In genomic region chr3L:9696650-9697526, dm6 we compare ENCODE assay signal across 1 fruit fly cellular context.
TF ChIP-seq lines count a peak whose summit lies in the region.

Gene Prps, minus strand, starts transcription at chr3L:9696700.

TF ChIP-seq in whole organism, embryonic, 481 proteins besides CTCF, POLR2A, EP300 and RAD21 (continued from another document and continues in another):
- TF ChIP-seq amos (GFP tag; IDR thresholded peaks at IDR 0.05; lab: Robert Waterston, UW; ENCODE audit: partially characterized antibody) = no peak
- peak; percentile 76 for TF ChIP-seq CG2678 (tag; optimal IDR thresholded peaks at IDR 0.05; lab: Kevin White, UChicago)
- peak in 1 of 3 experiments; percentile 27 for TF ChIP-seq lola (GFP tag; optimal IDR thresholded peaks at IDR 0.05; lab: Kevin White, UChicago)
- peak; percentile 81 for TF ChIP-seq E2f1 (GFP tag; IDR thresholded peaks at IDR 0.05; lab: Robert Waterston, UW)
- peak; percentile 47 for TF ChIP-seq Hr3 (GFP tag; optimal IDR thresholded peaks at IDR 0.05; lab: Kevin White, UChicago)
- TF ChIP-seq Myb (GFP tag; optimal IDR thresholded peaks at IDR 0.05; lab: Kevin White, UChicago) = peak; percentile 58
- TF ChIP-seq sob (GFP tag; IDR thresholded peaks at IDR 0.05; lab: Robert Waterston, UW) = peak; percentile 84
- TF ChIP-seq CG2199 (GFP tag; IDR thresholded peaks at IDR 0.05; lab: Robert Waterston, UW) = no peak
- peak; percentile 82 for TF ChIP-seq CG33213 (GFP tag; optimal IDR thresholded peaks at IDR 0.05; lab: Kevin White, UChicago)
- peak; percentile 20 for TF ChIP-seq CG6654 (GFP tag; optimal IDR thresholded peaks at IDR 0.05; lab: Kevin White, UChicago)
- TF ChIP-seq CG18599 (GFP tag; optimal IDR thresholded peaks at IDR 0.05; lab: Kevin White, UChicago) = peak; percentile 89
- peak; percentile 81 for TF ChIP-seq so (GFP tag; IDR thresholded peaks at IDR 0.05; lab: Robert Waterston, UW)
- peak; percentile 59 for TF ChIP-seq run (tag; optimal IDR thresholded peaks at IDR 0.05; lab: Kevin White, UChicago)
- peak; percentile 53 for TF ChIP-seq cg (GFP tag; optimal IDR thresholded peaks at IDR 0.05; lab: Kevin White, UChicago)
- peak; percentile 40 for TF ChIP-seq Ravus (GFP tag; IDR thresholded peaks at IDR 0.05; lab: Robert Waterston, UW)
- no peak for TF ChIP-seq CkIIα-i1 (GFP tag; IDR thresholded peaks at IDR 0.05; lab: Robert Waterston, UW)
- TF ChIP-seq Xbp1 (GFP tag; optimal IDR thresholded peaks at IDR 0.05; lab: Kevin White, UChicago) = peak; percentile 72
- no peak for TF ChIP-seq CG7928 (GFP tag; optimal IDR thresholded peaks at IDR 0.05; lab: Kevin White, UChicago)
- TF ChIP-seq btn (GFP tag; optimal IDR thresholded peaks at IDR 0.05; lab: Kevin White, UChicago) = peak; percentile 65
- no peak for TF ChIP-seq pan (optimal IDR thresholded peaks at IDR 0.05; lab: Kevin White, UChicago)
- TF ChIP-seq pan (GFP tag; optimal IDR thresholded peaks at IDR 0.05 in 1 of 2, IDR thresholded peaks at IDR 0.05 in 1 of 2) = peak in 1 of 2 experiments; percentile 89
- peak; percentile 59 for TF ChIP-seq disco-r (GFP tag; optimal IDR thresholded peaks at IDR 0.05; lab: Kevin White, UChicago)
- no peak for TF ChIP-seq CG16813 (GFP tag; IDR thresholded peaks at IDR 0.05; lab: Robert Waterston, UW; ENCODE audit: partially characterized antibody)
- TF ChIP-seq CG2129 (GFP tag; IDR thresholded peaks at IDR 0.05; lab: Robert Waterston, UW; ENCODE audit: partially characterized antibody) = no peak
- TF ChIP-seq NfI (GFP tag; optimal IDR thresholded peaks at IDR 0.05; lab: Kevin White, UChicago) = peak; percentile 74
- TF ChIP-seq slou (GFP tag; optimal IDR thresholded peaks at IDR 0.05; lab: Kevin White, UChicago) = peak; percentile 8
- TF ChIP-seq gsb-n (tag; optimal IDR thresholded peaks at IDR 0.05; lab: Kevin White, UChicago) = peak; percentile 41
- peak; percentile 67 for TF ChIP-seq NK7.1 (GFP tag; optimal IDR thresholded peaks at IDR 0.05; lab: Kevin White, UChicago)
- TF ChIP-seq CG14014 (GFP tag; IDR thresholded peaks at IDR 0.05; lab: Robert Waterston, UW) = peak; percentile 72; the same call in 1 of the 2 replicates
- TF ChIP-seq CG13624 (GFP tag; optimal IDR thresholded peaks at IDR 0.05; lab: Kevin White, UChicago) = peak; percentile 81
- peak; percentile 18 for TF ChIP-seq CG9437 (GFP tag; optimal IDR thresholded peaks at IDR 0.05; lab: Kevin White, UChicago)
- no peak for TF ChIP-seq zen2 (GFP tag; IDR thresholded peaks at IDR 0.05; lab: Robert Waterston, UW; ENCODE audit: partially characterized antibody)
- peak; percentile 63 for TF ChIP-seq maf-S (GFP tag; optimal IDR thresholded peaks at IDR 0.05; lab: Kevin White, UChicago)
- TF ChIP-seq CG10147 (GFP tag; optimal IDR thresholded peaks at IDR 0.05; lab: Kevin White, UChicago) = peak; percentile 30
- TF ChIP-seq Med (GFP tag; lab: Kevin White, UChicago) = peak; percentile 97
- TF ChIP-seq gro (GFP tag; optimal IDR thresholded peaks at IDR 0.05; lab: Kevin White, UChicago) = peak; percentile 87
- TF ChIP-seq croc (GFP tag; conservative IDR thresholded peaks at IDR 0.05; lab: Robert Waterston, UW) = peak; percentile 19; the same call in 1 of the 3 replicates
- TF ChIP-seq CG8765 (GFP tag; IDR thresholded peaks at IDR 0.05; lab: Robert Waterston, UW) = peak; percentile 58; the same call in 1 of the 2 replicates
- peak; percentile 48 for TF ChIP-seq Vsx1 (GFP tag; optimal IDR thresholded peaks at IDR 0.05; lab: Kevin White, UChicago)
- peak; percentile 96 for TF ChIP-seq sens (GFP tag; lab: Kevin White, UChicago)
- peak; percentile 59 for TF ChIP-seq CG8089 (GFP tag; optimal IDR thresholded peaks at IDR 0.05; lab: Kevin White, UChicago)
- no peak for TF ChIP-seq nerfin-2 (GFP tag; IDR thresholded peaks at IDR 0.05; lab: Robert Waterston, UW; ENCODE audit: partially characterized antibody)
- no peak for TF ChIP-seq oc (tag; optimal IDR thresholded peaks at IDR 0.05; lab: Kevin White, UChicago)
- TF ChIP-seq H2.0 (GFP tag; IDR thresholded peaks at IDR 0.05; lab: Robert Waterston, UW) = peak; percentile 79
- TF ChIP-seq tx (GFP tag; optimal IDR thresholded peaks at IDR 0.05; lab: Kevin White, UChicago) = peak; percentile 58
- TF ChIP-seq emc (GFP tag; optimal IDR thresholded peaks at IDR 0.05; lab: Kevin White, UChicago) = peak; percentile 33
- peak; percentile 71 for TF ChIP-seq shn (GFP tag; optimal IDR thresholded peaks at IDR 0.05; lab: Kevin White, UChicago)
- no peak for TF ChIP-seq usp (GFP tag; optimal IDR thresholded peaks at IDR 0.05; lab: Kevin White, UChicago)
- TF ChIP-seq CG11456 (GFP tag; IDR thresholded peaks at IDR 0.05; lab: Robert Waterston, UW) = peak; percentile 88
- TF ChIP-seq Oli (tag; optimal IDR thresholded peaks at IDR 0.05; lab: Kevin White, UChicago) = peak; percentile 30
- TF ChIP-seq fd64A (GFP tag; optimal IDR thresholded peaks at IDR 0.05; lab: Kevin White, UChicago) = peak; percentile 40
- peak; percentile 79 for TF ChIP-seq Side (GFP tag; optimal IDR thresholded peaks at IDR 0.05; lab: Kevin White, UChicago)
- TF ChIP-seq CG7963 (GFP tag; IDR thresholded peaks at IDR 0.05; lab: Robert Waterston, UW; ENCODE audit: partially characterized antibody) = no peak
- TF ChIP-seq CG7271 (tag; optimal IDR thresholded peaks at IDR 0.05; lab: Kevin White, UChicago) = no peak
- TF ChIP-seq sc (optimal IDR thresholded peaks at IDR 0.05; lab: Kevin White, UChicago) = no peak
- peak; percentile 21 for TF ChIP-seq sc (GFP tag; optimal IDR thresholded peaks at IDR 0.05; lab: Kevin White, UChicago)
- peak; percentile 22 for TF ChIP-seq CG15011 (GFP tag; optimal IDR thresholded peaks at IDR 0.05; lab: Kevin White, UChicago)
- peak; percentile 61 for TF ChIP-seq CG5953 (GFP tag; IDR thresholded peaks at IDR 0.05; lab: Robert Waterston, UW)
- peak; percentile 82 for TF ChIP-seq Dbx (GFP tag; IDR thresholded peaks at IDR 0.05; lab: Robert Waterston, UW)
- TF ChIP-seq Atf6 (GFP tag; IDR thresholded peaks at IDR 0.05; lab: Robert Waterston, UW) = peak; percentile 73
- peak; percentile 67 for TF ChIP-seq Atf-2 (GFP tag; optimal IDR thresholded peaks at IDR 0.05; lab: Kevin White, UChicago)
- peak; percentile 14 for TF ChIP-seq CG8281 (tag; optimal IDR thresholded peaks at IDR 0.05; lab: Kevin White, UChicago)
- peak; percentile 91 for TF ChIP-seq chm (GFP tag; IDR thresholded peaks at IDR 0.05; lab: Robert Waterston, UW)
- TF ChIP-seq sna (GFP tag; IDR thresholded peaks at IDR 0.05; lab: Robert Waterston, UW; ENCODE audit: partially characterized antibody) = no peak
- no peak for TF ChIP-seq prd (optimal IDR thresholded peaks at IDR 0.05; lab: Kevin White, UChicago)
- peak; percentile 81 for TF ChIP-seq prd (GFP tag; IDR thresholded peaks at IDR 0.05; lab: Robert Waterston, UW)
- TF ChIP-seq CG17612 (GFP tag; IDR thresholded peaks at IDR 0.05; lab: Robert Waterston, UW) = no peak
- peak; percentile 61 for TF ChIP-seq CG11247 (GFP tag; IDR thresholded peaks at IDR 0.05; lab: Robert Waterston, UW)
- 0 out of 2 replicates have a peak, but pooled peaks have one; percentile 12 for TF ChIP-seq hbn (GFP tag; IDR thresholded peaks at IDR 0.05; lab: Robert Waterston, UW; ENCODE audit: partially characterized antibody)
- peak; percentile 69 for TF ChIP-seq CG6813 (GFP tag; optimal IDR thresholded peaks at IDR 0.05; lab: Kevin White, UChicago)
- TF ChIP-seq Lim3 (GFP tag; IDR thresholded peaks at IDR 0.05; lab: Robert Waterston, UW) = no peak
- peak; percentile 61; the same call in 1 of the 3 replicates for TF ChIP-seq CG11093 (GFP tag; IDR thresholded peaks at IDR 0.05; lab: Robert Waterston, UW)
- peak; percentile 72 for TF ChIP-seq pum (GFP tag; optimal IDR thresholded peaks at IDR 0.05; lab: Kevin White, UChicago)
- TF ChIP-seq CG4282 (GFP tag; optimal IDR thresholded peaks at IDR 0.05; lab: Kevin White, UChicago) = peak; percentile 79
- TF ChIP-seq CG9727 (GFP tag; optimal IDR thresholded peaks at IDR 0.05; lab: Kevin White, UChicago) = peak; percentile 50
- TF ChIP-seq Ets65A (GFP tag; lab: Kevin White, UChicago) = peak; percentile 94
- peak; percentile 63; the same call in 1 of the 2 replicates for TF ChIP-seq seq (GFP tag; IDR thresholded peaks at IDR 0.05; lab: Robert Waterston, UW)
- TF ChIP-seq CG11398 (GFP tag; optimal IDR thresholded peaks at IDR 0.05; lab: Kevin White, UChicago) = peak; percentile 16
- TF ChIP-seq CG11085 (GFP tag; IDR thresholded peaks at IDR 0.05; lab: Robert Waterston, UW) = peak; percentile 56; the same call in 1 of the 2 replicates
- peak; percentile 56 for TF ChIP-seq CG5245 (GFP tag; optimal IDR thresholded peaks at IDR 0.05; lab: Kevin White, UChicago)
- TF ChIP-seq CG10209 (GFP tag; optimal IDR thresholded peaks at IDR 0.05; lab: Kevin White, UChicago) = peak; percentile 8
- TF ChIP-seq h (optimal IDR thresholded peaks at IDR 0.05; lab: Kevin White, UChicago) = no peak
- peak; percentile 59 for TF ChIP-seq Asciz (GFP tag; optimal IDR thresholded peaks at IDR 0.05; lab: Kevin White, UChicago)
- no peak for TF ChIP-seq inv (GFP tag; IDR thresholded peaks at IDR 0.05; lab: Robert Waterston, UW; ENCODE audit: partially characterized antibody)
- peak; percentile 36 for TF ChIP-seq jing (GFP tag; optimal IDR thresholded peaks at IDR 0.05; lab: Kevin White, UChicago)
- no peak for TF ChIP-seq danr (GFP tag; IDR thresholded peaks at IDR 0.05; lab: Robert Waterston, UW)
- TF ChIP-seq CG2875 (GFP tag; optimal IDR thresholded peaks at IDR 0.05; lab: Kevin White, UChicago) = peak; percentile 37
- peak; percentile 75 to 87 for TF ChIP-seq Pdp1 (GFP tag; optimal IDR thresholded peaks at IDR 0.05; lab: Kevin White, UChicago)
- TF ChIP-seq CG42726 (GFP tag; IDR thresholded peaks at IDR 0.05; lab: Robert Waterston, UW; ENCODE audit: partially characterized antibody) = no peak; the same call in 1 of the 2 replicates
- peak; percentile 66 for TF ChIP-seq toy (GFP tag; IDR thresholded peaks at IDR 0.05; lab: Robert Waterston, UW)
- TF ChIP-seq Antp (GFP tag; optimal IDR thresholded peaks at IDR 0.05; lab: Kevin White, UChicago) = peak; percentile 88
- peak; percentile 47 for TF ChIP-seq CG8944 (GFP tag; optimal IDR thresholded peaks at IDR 0.05; lab: Kevin White, UChicago)
- TF ChIP-seq dan (GFP tag; IDR thresholded peaks at IDR 0.05; lab: Robert Waterston, UW) = no peak
- peak; percentile 63 for TF ChIP-seq CG13123 (GFP tag; optimal IDR thresholded peaks at IDR 0.05; lab: Kevin White, UChicago)
- TF ChIP-seq CG12391 (tag; optimal IDR thresholded peaks at IDR 0.05; lab: Kevin White, UChicago) = peak; percentile 66
- TF ChIP-seq kah (GFP tag; optimal IDR thresholded peaks at IDR 0.05; lab: Kevin White, UChicago) = peak; percentile 50
- TF ChIP-seq unc-4 (GFP tag; IDR thresholded peaks at IDR 0.05; lab: Robert Waterston, UW; ENCODE audit: partially characterized antibody) = peak; percentile 33; the same call in 1 of the 2 replicates
- peak; percentile 37; the same call in 1 of the 2 replicates for TF ChIP-seq CG6689 (GFP tag; IDR thresholded peaks at IDR 0.05; lab: Robert Waterston, UW)
- TF ChIP-seq bab2 (GFP tag; optimal IDR thresholded peaks at IDR 0.05; lab: Kevin White, UChicago) = peak; percentile 60
- TF ChIP-seq CG12236 (GFP tag; optimal IDR thresholded peaks at IDR 0.05; lab: Kevin White, UChicago) = peak; percentile 68
- no peak for TF ChIP-seq Lhr (GFP tag; optimal IDR thresholded peaks at IDR 0.05; lab: Kevin White, UChicago)
- peak; percentile 37 for TF ChIP-seq fd3F (GFP tag; optimal IDR thresholded peaks at IDR 0.05; lab: Kevin White, UChicago)
- peak; percentile 69 for TF ChIP-seq CG13424 (tag; optimal IDR thresholded peaks at IDR 0.05; lab: Kevin White, UChicago)
- peak; percentile 76 for TF ChIP-seq Ptx1 (GFP tag; IDR thresholded peaks at IDR 0.05; lab: Robert Waterston, UW)
- peak; percentile 74 for TF ChIP-seq CG4854 (GFP tag; optimal IDR thresholded peaks at IDR 0.05; lab: Kevin White, UChicago)
- peak; percentile 36 for TF ChIP-seq Abd-B (GFP tag; optimal IDR thresholded peaks at IDR 0.05; lab: Kevin White, UChicago)
- TF ChIP-seq CG10431 (GFP tag; optimal IDR thresholded peaks at IDR 0.05; lab: Kevin White, UChicago) = no peak
- TF ChIP-seq HLH3B (GFP tag; IDR thresholded peaks at IDR 0.05; lab: Robert Waterston, UW) = peak; percentile 87
- peak; percentile 81 for TF ChIP-seq CG2120 (GFP tag; optimal IDR thresholded peaks at IDR 0.05; lab: Kevin White, UChicago)
- TF ChIP-seq bigmax (GFP tag; optimal IDR thresholded peaks at IDR 0.05; lab: Kevin White, UChicago) = peak; percentile 39
- TF ChIP-seq grau (tag; optimal IDR thresholded peaks at IDR 0.05; lab: Kevin White, UChicago) = peak; percentile 64
- TF ChIP-seq CG4730 (GFP tag; IDR thresholded peaks at IDR 0.05; lab: Robert Waterston, UW) = peak; percentile 77
- TF ChIP-seq CG10959 (GFP tag; IDR thresholded peaks at IDR 0.05; lab: Robert Waterston, UW) = peak; percentile 68; the same call in 1 of the 2 replicates
- peak; percentile 74 for TF ChIP-seq NC2β (GFP tag; optimal IDR thresholded peaks at IDR 0.05; lab: Kevin White, UChicago)
- no peak; the same call in 1 of the 2 replicates for TF ChIP-seq tna (GFP tag; IDR thresholded peaks at IDR 0.05; lab: Robert Waterston, UW; ENCODE audit: partially characterized antibody)
- no peak for TF ChIP-seq Usf (GFP tag; optimal IDR thresholded peaks at IDR 0.05; lab: Kevin White, UChicago)
- peak; percentile 88 for TF ChIP-seq abd-A (tag; optimal IDR thresholded peaks at IDR 0.05; lab: Kevin White, UChicago)
- peak; percentile 80 for TF ChIP-seq pb (GFP tag; optimal IDR thresholded peaks at IDR 0.05; lab: Kevin White, UChicago)
- TF ChIP-seq CG7745 (tag; optimal IDR thresholded peaks at IDR 0.05; lab: Kevin White, UChicago) = no peak
- TF ChIP-seq gem (tag; optimal IDR thresholded peaks at IDR 0.05; lab: Kevin White, UChicago) = peak; percentile 74
- TF ChIP-seq Taf1 (GFP tag; IDR thresholded peaks at IDR 0.05; lab: Robert Waterston, UW) = peak; percentile 81
- peak; percentile 68; the same call in 2 of the 3 replicates for TF ChIP-seq Aef1 (GFP tag; IDR thresholded peaks at IDR 0.05; lab: Robert Waterston, UW)
- peak; percentile 76 for TF ChIP-seq tap (tag; optimal IDR thresholded peaks at IDR 0.05; lab: Kevin White, UChicago)
- TF ChIP-seq CG1647 (GFP tag; optimal IDR thresholded peaks at IDR 0.05; lab: Kevin White, UChicago) = peak; percentile 79
- no peak; the same call in 1 of the 2 replicates for TF ChIP-seq Bgb (GFP tag; IDR thresholded peaks at IDR 0.05; lab: Robert Waterston, UW; ENCODE audit: partially characterized antibody)
- TF ChIP-seq zf30C (GFP tag; optimal IDR thresholded peaks at IDR 0.05; lab: Kevin White, UChicago) = no peak
- no peak for TF ChIP-seq ato (GFP tag; IDR thresholded peaks at IDR 0.05; lab: Robert Waterston, UW; ENCODE audit: partially characterized antibody)
- no peak for TF ChIP-seq tup (GFP tag; optimal IDR thresholded peaks at IDR 0.05; lab: Kevin White, UChicago)
- TF ChIP-seq YL-1 (GFP tag; optimal IDR thresholded peaks at IDR 0.05; lab: Kevin White, UChicago) = peak; percentile 29
